Fruit fly (Drosophila melanogaster): ENCODE results near the gene GstZ2.

GstZ2 gene

DNA sequence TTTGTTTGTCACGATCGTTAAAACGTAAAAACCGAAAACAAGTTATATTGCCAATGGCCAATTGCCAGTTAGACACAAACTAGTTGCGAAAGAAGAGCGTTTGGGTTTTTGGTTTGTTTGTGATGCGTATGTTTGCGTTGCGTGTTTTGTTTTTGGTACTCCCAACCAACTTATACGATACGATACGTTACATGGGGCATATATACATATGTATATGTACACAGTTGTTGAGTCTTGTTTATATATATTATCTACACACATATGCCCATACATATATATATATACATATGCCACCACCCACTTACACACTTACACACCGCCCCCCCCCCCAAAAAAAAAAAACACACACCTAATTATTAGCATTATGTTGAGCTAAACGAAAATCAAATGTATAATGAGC is 12.1 kb downstream of the GstZ2 start (continued):
- TF ChIP-seq gsb-n (tag; optimal IDR thresholded peaks at IDR 0.05) (no peak), CG10321 (GFP tag; IDR thresholded peaks at IDR 0.05) (no peak), fu2 (GFP tag; optimal IDR thresholded peaks at IDR 0.05) (no peak), wek (GFP tag; optimal IDR thresholded peaks at IDR 0.05) (peak; percentile 9), CG17802 (tag; optimal IDR thresholded peaks at IDR 0.05) (no peak), hb (GFP tag; IDR thresholded peaks at IDR 0.05; ENCODE audit: partially characterized antibody) (no peak), CG11093 (GFP tag; IDR thresholded peaks at IDR 0.05) (no peak), tgo (GFP tag; IDR thresholded peaks at IDR 0.05) (no peak), ash1 (GFP tag; optimal IDR thresholded peaks at IDR 0.05) (no peak), chinmo (GFP tag; IDR thresholded peaks at IDR 0.05; ENCODE audit: partially characterized antibody) (no peak), ATbp (GFP tag; optimal IDR thresholded peaks at IDR 0.05) (peak; percentile 52), CG3281 (GFP tag; optimal IDR thresholded peaks at IDR 0.05) (no peak), PHDP (tag; optimal IDR thresholded peaks at IDR 0.05) (peak; percentile 25), C15 (GFP tag; IDR thresholded peaks at IDR 0.05) (no peak)

dm6 chr3R:9441996-9442395 is 18.5 kb downstream of the GstZ2 start:
- TF ChIP-seq eve (GFP tag; optimal IDR thresholded peaks at IDR 0.05): peak in 1 of 2 experiments; percentile 71
- TF ChIP-seq CG7372 (GFP tag; IDR thresholded peaks at IDR 0.05): no peak
- no peak for TF ChIP-seq gt (GFP tag; IDR thresholded peaks at IDR 0.05)
- TF ChIP-seq hb (GFP tag; IDR thresholded peaks at IDR 0.05; ENCODE audit: partially characterized antibody): no peak
- no peak for TF ChIP-seq repo (GFP tag; optimal IDR thresholded peaks at IDR 0.05)
- no peak for TF ChIP-seq cwo (GFP tag; optimal IDR thresholded peaks at IDR 0.05)
- TF ChIP-seq CG4854 (GFP tag; optimal IDR thresholded peaks at IDR 0.05): no peak
- no peak for TF ChIP-seq CG11504 (tag; optimal IDR thresholded peaks at IDR 0.05)
- no peak for TF ChIP-seq maf-S (GFP tag; optimal IDR thresholded peaks at IDR 0.05)
- no peak for TF ChIP-seq grn (GFP tag; optimal IDR thresholded peaks at IDR 0.05)
- TF ChIP-seq al (GFP tag; IDR thresholded peaks at IDR 0.05): no peak
- no peak for TF ChIP-seq seq (GFP tag; IDR thresholded peaks at IDR 0.05)
- no peak for TF ChIP-seq CG12071 (GFP tag; optimal IDR thresholded peaks at IDR 0.05)
- no peak for TF ChIP-seq Sox102F (GFP tag; optimal IDR thresholded peaks at IDR 0.05)
- TF ChIP-seq Gsc (GFP tag; IDR thresholded peaks at IDR 0.05): no peak
- no peak for TF ChIP-seq pho (GFP tag; optimal IDR thresholded peaks at IDR 0.05)
- no peak for TF ChIP-seq Med (GFP tag)
- TF ChIP-seq chinmo (GFP tag; IDR thresholded peaks at IDR 0.05; ENCODE audit: partially characterized antibody): 0 out of 4 replicates have a peak, but pooled peaks have one; percentile 20
- peak in 1 of 2 experiments; percentile 75 for TF ChIP-seq Pdp1 (GFP tag; optimal IDR thresholded peaks at IDR 0.05)
- no peak for TF ChIP-seq br (optimal IDR thresholded peaks at IDR 0.05)
- TF ChIP-seq Stat92E (GFP tag; optimal IDR thresholded peaks at IDR 0.05): no peak
- no peak for TF ChIP-seq hth (optimal IDR thresholded peaks at IDR 0.05)
- no peak for TF ChIP-seq ind (GFP tag; optimal IDR thresholded peaks at IDR 0.05)
- TF ChIP-seq slou (GFP tag; optimal IDR thresholded peaks at IDR 0.05): no peak
- no peak for TF ChIP-seq lola (GFP tag; optimal IDR thresholded peaks at IDR 0.05)
- TF ChIP-seq CG7928 (GFP tag; optimal IDR thresholded peaks at IDR 0.05): no peak
- no peak for TF ChIP-seq zf30C (GFP tag; optimal IDR thresholded peaks at IDR 0.05)
- TF ChIP-seq CG32772 (GFP tag; IDR thresholded peaks at IDR 0.05): 0 out of 2 replicates have a peak, but pooled peaks have one; percentile 12
- no peak for TF ChIP-seq Vsx1 (GFP tag; optimal IDR thresholded peaks at IDR 0.05)
- TF ChIP-seq Dp (GFP tag; optimal IDR thresholded peaks at IDR 0.05): no peak
- no peak for TF ChIP-seq TFAM (GFP tag; optimal IDR thresholded peaks at IDR 0.05)
- no peak for TF ChIP-seq CG18011 (GFP tag; optimal IDR thresholded peaks at IDR 0.05)
- no peak for TF ChIP-seq az2 (GFP tag; optimal IDR thresholded peaks at IDR 0.05)
- TF ChIP-seq BtbVII (GFP tag; optimal IDR thresholded peaks at IDR 0.05): no peak
- no peak for TF ChIP-seq salm (tag; optimal IDR thresholded peaks at IDR 0.05)
- TF ChIP-seq CG16779 (GFP tag; IDR thresholded peaks at IDR 0.05): no peak
- no peak for TF ChIP-seq chif (GFP tag; optimal IDR thresholded peaks at IDR 0.05)
- TF ChIP-seq org-1 (GFP tag; optimal IDR thresholded peaks at IDR 0.05): no peak
- no peak for TF ChIP-seq CG11723 (GFP tag; optimal IDR thresholded peaks at IDR 0.05)
